Worm (Caenorhabditis elegans) whole organism, young adult: ENCODE measurements around the gene acl-8.

Experiments used
- B0035.1 ChIP-seq: sonication (generic microtip); optimal IDR thresholded peaks from 2 replicates; lab custom pipeline; 2016; ENCODE audit warnings: missing genetic modification characterization, mild to moderate bottlenecking, missing compliant biosample characterization, missing genotype, missing genetic modification reagents
- F49E8.2 ChIP-seq: sonication (generic microtip); optimal IDR thresholded peaks from 3 replicates; lab custom pipeline; 2017; ENCODE audit warnings: missing genetic modification characterization, mild to moderate bottlenecking, missing compliant biosample characterization, antibody characterized with exemption, moderate library complexity; ENCODE audit not compliant: insufficient read depth
- F52B5.7 ChIP-seq: sonication (generic microtip); optimal IDR thresholded peaks from 2 replicates; lab custom pipeline; 2016; ENCODE audit warnings: mild to moderate bottlenecking, missing genetic modification characterization, missing compliant biosample characterization
- F57C9.4 ChIP-seq: sonication (generic microtip); optimal IDR thresholded peaks from 2 replicates; lab custom pipeline; 2017; ENCODE audit warnings: mild to moderate bottlenecking, missing genetic modification characterization, missing compliant biosample characterization
- K12H6.12 ChIP-seq: fragments of 200-800 bp; sonication (Bioruptor generic); optimal IDR thresholded peaks from 2 replicates; lab custom pipeline; 2018; ENCODE audit warnings: mild to moderate bottlenecking, missing genetic modification characterization, missing compliant biosample characterization
- T07F8.4 ChIP-seq: sonication (generic microtip); optimal IDR thresholded peaks from 2 replicates; lab custom pipeline; 2016; ENCODE audit warnings: mild to moderate bottlenecking, missing genetic modification characterization, moderate library complexity, missing compliant biosample characterization
- Y53G8AR.9 ChIP-seq: fragments of 200-800 bp; sonication (Bioruptor generic); conservative IDR thresholded peaks from 2 replicates; pipeline ENCODE4 v1.3.6; 2022; ENCODE audit warnings: missing genetic modification reagents, missing genetic modification characterization, missing compliant biosample characterization
- ama-1 ChIP-seq, 3 experiments: fragments of 150-350 bp in 1 of 3; sonication (generic microtip) in 2 of 3; optimal IDR thresholded peaks; 2 replicates each; lab custom pipeline; 2014 to 2018; ENCODE audit warnings: missing biosample characterization in 2 of 3, missing genetic modification characterization in 2 of 3, missing genetic modification reagents in 2 of 3
- aptf-3 ChIP-seq: fragments of 200-800 bp; sonication (Bioruptor generic); IDR thresholded peaks from 2 replicates; pipeline ENCODE4 v1.3.6; 2022; ENCODE audit warnings: missing genetic modification characterization, missing compliant biosample characterization
- atf-7 ChIP-seq: sonication (generic microtip); optimal IDR thresholded peaks from 2 replicates; lab custom pipeline; 2017; ENCODE audit warnings: mild to moderate bottlenecking, missing genetic modification characterization, missing compliant biosample characterization
- athp-1 ChIP-seq: sonication (generic microtip); optimal IDR thresholded peaks from 2 replicates; lab custom pipeline; 2017; ENCODE audit warnings: mild to moderate bottlenecking, missing genetic modification characterization, missing compliant biosample characterization
- bed-1 ChIP-seq: fragments of 200-800 bp; sonication (Bioruptor generic); IDR thresholded peaks from 2 replicates; pipeline ENCODE4 v1.3.6; 2022; ENCODE audit warnings: missing genetic modification reagents, missing genetic modification characterization, missing compliant biosample characterization
- bed-2 ChIP-seq: fragments of 200-800 bp; sonication (Bioruptor generic); IDR thresholded peaks from 2 replicates; pipeline ENCODE4 v1.3.6; 2022; ENCODE audit warnings: missing genetic modification reagents, missing genetic modification characterization, missing compliant biosample characterization
- chd-7 ChIP-seq: sonication (generic microtip); optimal IDR thresholded peaks from 2 replicates; lab custom pipeline; 2016; ENCODE audit warnings: mild to moderate bottlenecking, missing genetic modification characterization, moderate library complexity, missing compliant biosample characterization
- dox-1 ChIP-seq: fragments of 200-800 bp; sonication (Bioruptor generic); IDR thresholded peaks from 2 replicates; pipeline ENCODE4 v1.3.6; 2022; ENCODE audit warnings: missing genetic modification reagents, missing genetic modification characterization, missing compliant biosample characterization
- dpff-1 ChIP-seq: sonication (generic microtip); optimal IDR thresholded peaks from 2 replicates; lab custom pipeline; 2017; ENCODE audit warnings: mild to moderate bottlenecking, missing genetic modification characterization, missing compliant biosample characterization
- efl-1 ChIP-seq: fragments of 150-350 bp; optimal IDR thresholded peaks from 2 replicates; lab custom pipeline; 2014; ENCODE audit warnings: missing biosample characterization, missing genetic modification reagents, missing genetic modification characterization
- ekl-4 ChIP-seq: fragments of 200-800 bp; sonication (Bioruptor generic); IDR thresholded peaks from 2 replicates; pipeline ENCODE4 v1.3.6; 2022; ENCODE audit warnings: missing genetic modification reagents, missing genetic modification characterization, missing compliant biosample characterization
- hmg-1.2 ChIP-seq: fragments of 200-800 bp; sonication (Bioruptor generic); IDR thresholded peaks from 2 replicates; pipeline ENCODE4 v1.3.6; 2022; ENCODE audit warnings: missing genetic modification reagents, missing genetic modification characterization, missing compliant biosample characterization
- hsf-1 ChIP-seq: fragments of 200-800 bp; sonication (Bioruptor generic); IDR thresholded peaks from 2 replicates; pipeline ENCODE4 v1.3.6; 2022; ENCODE audit warnings: missing genetic modification reagents, missing genetic modification characterization, missing compliant biosample characterization
- lin-35 ChIP-seq, 3 experiments: fragments of 150-350 bp in 2 of 3; sonication (generic microtip) in 1 of 3; optimal IDR thresholded peaks; 2 replicates each; lab custom pipeline; 2014 to 2018; ENCODE audit warnings: missing biosample characterization in 3 of 3, missing genetic modification characterization in 3 of 3, missing genetic modification reagents in 3 of 3
- lin-40 ChIP-seq: sonication (generic microtip); optimal IDR thresholded peaks from 2 replicates; lab custom pipeline; 2016; ENCODE audit warnings: missing genetic modification characterization, mild to moderate bottlenecking, missing compliant biosample characterization, missing genotype, missing genetic modification reagents
- lir-1 ChIP-seq: fragments of 200-800 bp; sonication (Bioruptor generic); conservative IDR thresholded peaks from 2 replicates; pipeline ENCODE4 v1.3.6; 2022; ENCODE audit warnings: missing genetic modification reagents, missing genetic modification characterization, missing compliant biosample characterization
- lsl-1 ChIP-seq: fragments of 200-800 bp; sonication (Bioruptor generic); optimal IDR thresholded peaks from 2 replicates; lab custom pipeline; 2018; ENCODE audit warnings: mild to moderate bottlenecking, missing genetic modification characterization, moderate library complexity, missing compliant biosample characterization
- lsy-27 ChIP-seq: sonication (generic microtip); optimal IDR thresholded peaks from 2 replicates; lab custom pipeline; 2017; ENCODE audit warnings: missing genetic modification characterization, mild to moderate bottlenecking, missing compliant biosample characterization, antibody characterized with exemption, missing genotype, borderline replicate concordance; ENCODE audit not compliant: insufficient read depth
- madf-3 ChIP-seq: fragments of 200-800 bp; sonication (Bioruptor generic); IDR thresholded peaks from 2 replicates; pipeline ENCODE4 v1.3.6; 2022; ENCODE audit warnings: missing genetic modification reagents, missing genetic modification characterization, missing compliant biosample characterization
- madf-6 ChIP-seq: fragments of 200-800 bp; sonication (Bioruptor generic); IDR thresholded peaks from 2 replicates; pipeline ENCODE4 v1.3.6; 2022; ENCODE audit warnings: missing genetic modification reagents, missing genetic modification characterization, missing compliant biosample characterization
- mcd-1 ChIP-seq: fragments of 200-800 bp; sonication (Bioruptor generic); IDR thresholded peaks from 2 replicates; pipeline ENCODE4 v1.3.6; 2022; ENCODE audit warnings: missing genetic modification reagents, missing genetic modification characterization, missing compliant biosample characterization
- mel-28 ChIP-seq: sonication (generic microtip); optimal IDR thresholded peaks from 2 replicates; lab custom pipeline; 2016; ENCODE audit warnings: borderline replicate concordance, mild to moderate bottlenecking, missing genetic modification characterization, missing compliant biosample characterization
- mes-4 ChIP-seq: sonication (generic microtip); optimal IDR thresholded peaks from 2 replicates; lab custom pipeline; 2016; ENCODE audit warnings: missing genotype, missing genetic modification characterization, missing compliant biosample characterization
- nfya-1 ChIP-seq: sonication (generic microtip); optimal IDR thresholded peaks from 2 replicates; lab custom pipeline; 2017; ENCODE audit warnings: antibody characterized with exemption, missing compliant biosample characterization, missing genetic modification characterization, borderline replicate concordance; ENCODE audit not compliant: insufficient read depth
- nfya-2 ChIP-seq: fragments of 200-800 bp; sonication (Bioruptor generic); IDR thresholded peaks from 2 replicates; pipeline ENCODE4 v1.3.6; 2022; ENCODE audit warnings: missing genetic modification reagents, missing genetic modification characterization, missing compliant biosample characterization
- nhr-80 ChIP-seq: sonication (generic microtip); optimal IDR thresholded peaks from 2 replicates; lab custom pipeline; 2016; ENCODE audit warnings: missing genetic modification characterization, missing compliant biosample characterization
- nhr-90 ChIP-seq: sonication (generic microtip); optimal IDR thresholded peaks from 2 replicates; lab custom pipeline; 2016; ENCODE audit warnings: missing genotype, mild to moderate bottlenecking, missing genetic modification characterization, missing compliant biosample characterization
- rcor-1 ChIP-seq: fragments of 200-800 bp; sonication (Bioruptor generic); IDR thresholded peaks from 2 replicates; pipeline ENCODE4 v1.3.6; 2022; ENCODE audit warnings: missing genetic modification reagents, missing genetic modification characterization, missing compliant biosample characterization
- rec-8 ChIP-seq, 2 experiments: sonication (generic microtip); optimal IDR thresholded peaks; 2 replicates each; lab custom pipeline; 2016; ENCODE audit warnings: mild to moderate bottlenecking in 2 of 2, missing genetic modification characterization in 2 of 2, missing genetic modification reagents in 2 of 2, missing genotype in 2 of 2, missing biosample characterization in 1 of 2, missing compliant biosample characterization in 1 of 2, moderate library complexity in 1 of 2
- repo-1 ChIP-seq: sonication (generic microtip); optimal IDR thresholded peaks from 2 replicates; lab custom pipeline; 2017; ENCODE audit warnings: mild to moderate bottlenecking, missing genetic modification characterization, missing compliant biosample characterization
- tlf-1 ChIP-seq: fragments of 200-800 bp; sonication (Bioruptor generic); optimal IDR thresholded peaks from 2 replicates; lab custom pipeline; 2018; ENCODE audit warnings: mild to moderate bottlenecking, missing genetic modification characterization, missing compliant biosample characterization
- unc-130 ChIP-seq: sonication (generic microtip); optimal IDR thresholded peaks from 2 replicates; lab custom pipeline; 2016; ENCODE audit warnings: missing genetic modification reagents, missing genetic modification characterization, missing compliant biosample characterization
- unc-62 ChIP-seq: fragments of 150-350 bp; optimal IDR thresholded peaks from 2 replicates; lab custom pipeline; 2014; ENCODE audit warnings: missing biosample characterization, missing genetic modification reagents, missing genetic modification characterization
- ztf-22 ChIP-seq: fragments of 200-800 bp; sonication (Bioruptor generic); optimal IDR thresholded peaks from 2 replicates; lab custom pipeline; 2018; ENCODE audit warnings: mild to moderate bottlenecking, missing genetic modification characterization, moderate library complexity, missing compliant biosample characterization
- ztf-25 ChIP-seq: fragments of 200-800 bp; sonication (Bioruptor generic); IDR thresholded peaks from 2 replicates; pipeline ENCODE4 v1.3.6; 2022; ENCODE audit warnings: missing genetic modification reagents, missing genetic modification characterization, missing compliant biosample characterization
- ztf-3 ChIP-seq: fragments of 200-800 bp; sonication (Bioruptor generic); optimal IDR thresholded peaks from 2 replicates; lab custom pipeline; 2018; ENCODE audit warnings: mild to moderate bottlenecking, missing genetic modification characterization, missing compliant biosample characterization

acl-8 gene

DNA sequence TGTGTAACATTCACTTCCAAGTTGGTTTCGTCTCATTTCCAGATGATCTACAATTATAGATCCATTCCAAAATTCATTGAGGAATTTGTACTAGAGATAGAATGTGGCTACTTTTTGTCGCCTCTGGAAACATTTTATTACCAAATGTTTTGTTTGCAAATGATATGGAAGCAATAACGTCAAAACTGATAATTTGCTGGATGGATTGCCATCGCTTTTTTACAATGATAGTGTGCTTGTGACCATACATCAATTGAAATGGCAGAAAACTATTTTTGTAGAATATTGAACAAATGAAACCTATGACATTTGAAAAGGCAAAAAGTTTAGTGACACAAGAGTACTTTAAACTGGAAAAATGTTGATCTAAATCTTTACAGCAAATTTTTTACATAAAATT lies 36.2 kb upstream of the acl-8 start:
- peak; percentile 53 for TF ChIP-seq nhr-80
- TF ChIP-seq madf-6 (GFP tag; lab: Robert Waterston, UW): no peak

ce11 chrV:6414985-6415384 lies 35.7 kb upstream of the acl-8 start, which contains the start of gene cht-6:
cht-6 (plus strand) TSS chrV:6414993.
- no peak for TF ChIP-seq lin-40 (tag; lab: Kevin White, UChicago)
- no peak for TF ChIP-seq nfya-1 (tag; lab: Kevin White, UChicago)
- no peak for TF ChIP-seq Y53G8AR.9
- no peak for TF ChIP-seq chd-7 (tag; lab: Kevin White, UChicago)
- TF ChIP-seq rcor-1 (GFP tag; lab: Robert Waterston, UW): no peak
- no peak for TF ChIP-seq nfya-2
- TF ChIP-seq lsl-1 (GFP tag; lab: Kevin White, UChicago): no peak
- no peak for TF ChIP-seq lsy-27 (tag; lab: Kevin White, UChicago)
- no peak for TF ChIP-seq bed-2 (GFP tag; lab: Robert Waterston, UW)
- no peak for TF ChIP-seq hmg-1.2
- TF ChIP-seq efl-1 (GFP tag; lab: Kevin White, UChicago): no peak
- no peak for TF ChIP-seq F49E8.2
- no peak for TF ChIP-seq dpff-1 (tag; lab: Kevin White, UChicago)
- TF ChIP-seq nhr-90 (tag; lab: Kevin White, UChicago): no peak
- no peak for TF ChIP-seq K12H6.12 (tag; lab: Kevin White, UChicago)
- no peak for TF ChIP-seq mcd-1 (GFP tag; lab: Robert Waterston, UW)
- no peak for TF ChIP-seq F52B5.7 (tag; lab: Kevin White, UChicago)
- no peak for TF ChIP-seq F57C9.4 (tag; lab: Kevin White, UChicago)

ce11 chrV:6424055-6424454 lies 26.6 kb upstream of the acl-8 start, which contains the start of gene urb-1:
urb-1 (minus strand) TSS chrV:6424155.
- TF ChIP-seq ama-1 (optimal IDR thresholded peaks at IDR 0.05; lab: Kevin White, UChicago): no peak
- peak in 1 of 2 experiments; percentile 19 for TF ChIP-seq ama-1 (GFP tag; optimal IDR thresholded peaks at IDR 0.05; lab: Kevin White, UChicago)
- TF ChIP-seq mes-4 (tag; lab: Kevin White, UChicago): no peak

DNA sequence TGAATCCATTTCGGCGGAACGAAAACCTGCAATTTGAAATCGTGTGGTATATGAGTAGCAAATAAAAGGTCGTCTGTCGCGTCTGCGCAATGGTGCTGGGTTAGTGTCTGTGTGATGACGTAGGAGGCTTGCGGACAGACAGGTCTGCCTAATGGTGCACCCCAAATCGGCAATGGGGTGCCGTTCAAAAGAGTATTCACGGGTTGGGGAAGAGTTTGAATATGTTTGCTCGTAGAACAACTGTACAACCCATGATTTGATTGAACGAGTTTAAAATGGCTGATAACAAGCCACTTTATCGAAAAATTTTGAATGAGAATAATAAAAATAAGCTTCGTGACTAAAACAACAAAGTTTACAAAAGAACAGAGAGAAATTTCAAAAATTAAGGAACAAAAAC lies 24.7 kb upstream of the acl-8 start, which contains the start of gene T05H4.11:
Gene T05H4.11 (minus strand): TSS at position 335 of the 400 bp plus-strand sequence.
- TF ChIP-seq ztf-3: no peak
- TF ChIP-seq lin-35 (GFP tag; optimal IDR thresholded peaks at IDR 0.05; lab: Kevin White, UChicago): no peak
- TF ChIP-seq unc-62: no peak
- TF ChIP-seq hsf-1: no peak
- TF ChIP-seq lsy-27 (tag; lab: Kevin White, UChicago): no peak
- no peak for TF ChIP-seq madf-3 (GFP tag; lab: Robert Waterston, UW)
- no peak for TF ChIP-seq lir-1 (GFP tag; lab: Robert Waterston, UW)
- TF ChIP-seq mcd-1 (GFP tag; lab: Robert Waterston, UW): 0 out of 2 replicates have a peak, but pooled peaks have one; percentile 29
- TF ChIP-seq athp-1: peak; percentile 17
- TF ChIP-seq atf-7 (tag; lab: Kevin White, UChicago): no peak
- no peak for TF ChIP-seq ztf-22 (GFP tag; lab: Kevin White, UChicago)
- TF ChIP-seq repo-1 (tag; lab: Kevin White, UChicago): no peak
- no peak for TF ChIP-seq tlf-1
- TF ChIP-seq rec-8 (tag; optimal IDR thresholded peaks at IDR 0.05; lab: Kevin White, UChicago): peak in 1 of 2 experiments; percentile 7
- no peak for TF ChIP-seq mes-4 (tag; lab: Kevin White, UChicago)
- TF ChIP-seq mel-28: no peak
- TF ChIP-seq unc-130: no peak
- TF ChIP-seq dox-1: peak; percentile 31; the same call in 1 of the 2 replicates
- no peak for TF ChIP-seq bed-1 (GFP tag; lab: Robert Waterston, UW)
- TF ChIP-seq B0035.1 (tag; lab: Kevin White, UChicago): no peak
- no peak for TF ChIP-seq aptf-3 (GFP tag; lab: Robert Waterston, UW)
- TF ChIP-seq ekl-4 (GFP tag; lab: Robert Waterston, UW): no peak; the same call in 1 of the 2 replicates
- no peak for TF ChIP-seq ztf-25
- no peak for TF ChIP-seq F57C9.4 (tag; lab: Kevin White, UChicago)
- no peak for TF ChIP-seq T07F8.4 (tag; lab: Kevin White, UChicago)
